Worm (Caenorhabditis elegans) whole organism, young adult: ENCODE data around the gene srh-204.
"Not testable (repeated sequence)": the region's sequence is repeated elsewhere in the genome, so short reads cannot be mapped to it uniquely, and the experiment has no call there.

ENCODE experiments used
- B0019.2 ChIP-seq: fragments of 200-800 bp; sonication (Bioruptor generic); conservative IDR thresholded peaks from 2 replicates; pipeline ENCODE4 v1.3.6; 2022; ENCODE audit warnings: missing genetic modification reagents, missing genetic modification characterization, missing compliant biosample characterization
- D2030.7 ChIP-seq: fragments of 200-800 bp; sonication (Bioruptor generic); IDR thresholded peaks from 2 replicates; pipeline ENCODE4 v1.3.6; 2022; ENCODE audit warnings: missing genetic modification reagents, missing genetic modification characterization, missing compliant biosample characterization
- F10E7.11 ChIP-seq: sonication (generic microtip); optimal IDR thresholded peaks from 2 replicates; lab custom pipeline; 2017; ENCODE audit warnings: mild to moderate bottlenecking, missing genetic modification characterization, moderate library complexity, missing compliant biosample characterization
- F22D6.2 ChIP-seq: sonication (generic microtip); optimal IDR thresholded peaks from 2 replicates; lab custom pipeline; 2016; ENCODE audit warnings: mild to moderate bottlenecking, missing genetic modification characterization, missing compliant biosample characterization
- F52B5.7 ChIP-seq: sonication (generic microtip); optimal IDR thresholded peaks from 2 replicates; lab custom pipeline; 2016; ENCODE audit warnings: mild to moderate bottlenecking, missing genetic modification characterization, missing compliant biosample characterization
- F57A8.1 ChIP-seq: fragments of 200-800 bp; sonication (Bioruptor generic); optimal IDR thresholded peaks from 2 replicates; lab custom pipeline; 2018; ENCODE audit warnings: mild to moderate bottlenecking, missing genetic modification characterization, moderate library complexity, missing compliant biosample characterization
- K12H6.12 ChIP-seq: fragments of 200-800 bp; sonication (Bioruptor generic); optimal IDR thresholded peaks from 2 replicates; lab custom pipeline; 2018; ENCODE audit warnings: mild to moderate bottlenecking, missing genetic modification characterization, missing compliant biosample characterization
- ZK185.1 ChIP-seq: sonication (generic microtip); optimal IDR thresholded peaks from 2 replicates; lab custom pipeline; 2016; ENCODE audit warnings: mild to moderate bottlenecking, missing genetic modification characterization, missing compliant biosample characterization; ENCODE audit not compliant: poor library complexity, severe bottlenecking
- ama-1 ChIP-seq, 3 experiments: fragments of 150-350 bp in 1 of 3; sonication (generic microtip) in 2 of 3; optimal IDR thresholded peaks; 2 replicates each; lab custom pipeline; 2014 to 2018; ENCODE audit warnings: missing biosample characterization in 2 of 3, missing genetic modification characterization in 2 of 3, missing genetic modification reagents in 2 of 3
- attf-6 ChIP-seq: fragments of 200-800 bp; sonication (Bioruptor generic); IDR thresholded peaks from 2 replicates; pipeline ENCODE4 v1.3.6; 2022; ENCODE audit warnings: missing genetic modification reagents, missing genetic modification characterization, missing compliant biosample characterization
- bed-1 ChIP-seq: fragments of 200-800 bp; sonication (Bioruptor generic); IDR thresholded peaks from 2 replicates; pipeline ENCODE4 v1.3.6; 2022; ENCODE audit warnings: missing genetic modification reagents, missing genetic modification characterization, missing compliant biosample characterization
- cebp-1 ChIP-seq, 2 experiments: fragments of 200-800 bp in 1 of 2; sonication (Bioruptor generic) in 1 of 2; sonication (generic microtip) in 1 of 2; IDR thresholded peaks in 1 of 2; optimal IDR thresholded peaks in 1 of 2; 2 replicates each; pipeline versions ENCODE4 v1.3.6 to Lab custom; 2017 to 2022; ENCODE audit warnings: missing compliant biosample characterization in 2 of 2, missing genetic modification characterization in 2 of 2, mild to moderate bottlenecking in 1 of 2, missing genetic modification reagents in 1 of 2, moderate library complexity in 1 of 2
- cebp-2 ChIP-seq: fragments of 200-800 bp; sonication (Bioruptor generic); IDR thresholded peaks from 2 replicates; pipeline ENCODE4 v1.3.6; 2022; ENCODE audit warnings: missing genetic modification characterization, missing compliant biosample characterization
- ceh-27 ChIP-seq: fragments of 200-800 bp; sonication (Bioruptor generic); optimal IDR thresholded peaks from 2 replicates; lab custom pipeline; 2018; ENCODE audit warnings: mild to moderate bottlenecking, missing genetic modification characterization, moderate library complexity, missing compliant biosample characterization
- ceh-40 ChIP-seq: fragments of 200-800 bp; sonication (Bioruptor generic); IDR thresholded peaks from 2 replicates; pipeline ENCODE4 v1.3.6; 2022; ENCODE audit warnings: missing genetic modification characterization, missing compliant biosample characterization
- ceh-58 ChIP-seq: fragments of 200-800 bp; sonication (Bioruptor generic); IDR thresholded peaks from 2 replicates; pipeline ENCODE4 v1.3.6; 2022; ENCODE audit warnings: missing genetic modification characterization, missing compliant biosample characterization
- dpff-1 ChIP-seq: sonication (generic microtip); optimal IDR thresholded peaks from 2 replicates; lab custom pipeline; 2017; ENCODE audit warnings: mild to moderate bottlenecking, missing genetic modification characterization, missing compliant biosample characterization
- dpl-1 ChIP-seq: fragments of 150-350 bp; optimal IDR thresholded peaks from 2 replicates; lab custom pipeline; 2014; ENCODE audit warnings: missing biosample characterization, missing genetic modification reagents, missing genetic modification characterization
- egl-18 ChIP-seq: fragments of 200-800 bp; sonication (Bioruptor generic); IDR thresholded peaks from 2 replicates; pipeline ENCODE4 v1.3.6; 2022; ENCODE audit warnings: missing genetic modification reagents, missing genetic modification characterization, missing compliant biosample characterization
- egrh-3 ChIP-seq: fragments of 200-800 bp; sonication (Bioruptor generic); IDR thresholded peaks from 2 replicates; pipeline ENCODE4 v1.3.6; 2022; ENCODE audit warnings: missing genetic modification reagents, missing genetic modification characterization, missing compliant biosample characterization
- ekl-4 ChIP-seq: fragments of 200-800 bp; sonication (Bioruptor generic); IDR thresholded peaks from 2 replicates; pipeline ENCODE4 v1.3.6; 2022; ENCODE audit warnings: missing genetic modification reagents, missing genetic modification characterization, missing compliant biosample characterization
- hlh-12 ChIP-seq: sonication (generic microtip); optimal IDR thresholded peaks from 2 replicates; lab custom pipeline; 2016; ENCODE audit warnings: missing genetic modification characterization, missing compliant biosample characterization
- hlh-26 ChIP-seq: fragments of 200-800 bp; sonication (Bioruptor generic); conservative IDR thresholded peaks from 2 replicates; pipeline ENCODE4 v1.3.6; 2022; ENCODE audit warnings: missing genetic modification reagents, missing genetic modification characterization, missing compliant biosample characterization
- hmg-1.2 ChIP-seq: fragments of 200-800 bp; sonication (Bioruptor generic); IDR thresholded peaks from 2 replicates; pipeline ENCODE4 v1.3.6; 2022; ENCODE audit warnings: missing genetic modification reagents, missing genetic modification characterization, missing compliant biosample characterization
- hmg-20 ChIP-seq: fragments of 200-800 bp; sonication (Bioruptor generic); IDR thresholded peaks from 2 replicates; pipeline ENCODE4 v1.3.6; 2022; ENCODE audit warnings: missing genetic modification reagents, missing genetic modification characterization, missing compliant biosample characterization
- hsf-1 ChIP-seq: fragments of 200-800 bp; sonication (Bioruptor generic); IDR thresholded peaks from 2 replicates; pipeline ENCODE4 v1.3.6; 2022; ENCODE audit warnings: missing genetic modification reagents, missing genetic modification characterization, missing compliant biosample characterization
- lin-40 ChIP-seq: sonication (generic microtip); optimal IDR thresholded peaks from 2 replicates; lab custom pipeline; 2016; ENCODE audit warnings: missing genetic modification characterization, mild to moderate bottlenecking, missing compliant biosample characterization, missing genotype, missing genetic modification reagents
- madf-10 ChIP-seq: sonication (generic microtip); optimal IDR thresholded peaks from 2 replicates; lab custom pipeline; 2016; ENCODE audit warnings: mild to moderate bottlenecking, missing genetic modification characterization, missing compliant biosample characterization
- mcd-1 ChIP-seq: fragments of 200-800 bp; sonication (Bioruptor generic); IDR thresholded peaks from 2 replicates; pipeline ENCODE4 v1.3.6; 2022; ENCODE audit warnings: missing genetic modification reagents, missing genetic modification characterization, missing compliant biosample characterization
- mes-4 ChIP-seq: sonication (generic microtip); optimal IDR thresholded peaks from 2 replicates; lab custom pipeline; 2016; ENCODE audit warnings: missing genotype, missing genetic modification characterization, missing compliant biosample characterization
- nfya-2 ChIP-seq: fragments of 200-800 bp; sonication (Bioruptor generic); IDR thresholded peaks from 2 replicates; pipeline ENCODE4 v1.3.6; 2022; ENCODE audit warnings: missing genetic modification reagents, missing genetic modification characterization, missing compliant biosample characterization
- nhr-90 ChIP-seq: sonication (generic microtip); optimal IDR thresholded peaks from 2 replicates; lab custom pipeline; 2016; ENCODE audit warnings: missing genotype, mild to moderate bottlenecking, missing genetic modification characterization, missing compliant biosample characterization
- pbrm-1 ChIP-seq: fragments of 200-800 bp; sonication (Bioruptor generic); IDR thresholded peaks from 2 replicates; pipeline ENCODE4 v1.3.6; 2022; ENCODE audit warnings: missing genetic modification reagents, missing genetic modification characterization, missing compliant biosample characterization
- pha-4 ChIP-seq: fragments of 150-350 bp; sonication (generic microtip); optimal IDR thresholded peaks from 2 replicates; lab custom pipeline; 2014; ENCODE audit warnings: missing biosample characterization, missing genetic modification reagents, missing genetic modification characterization
- repo-1 ChIP-seq: sonication (generic microtip); optimal IDR thresholded peaks from 2 replicates; lab custom pipeline; 2017; ENCODE audit warnings: mild to moderate bottlenecking, missing genetic modification characterization, missing compliant biosample characterization
- sea-2 ChIP-seq: fragments of 200-800 bp; sonication (Bioruptor generic); IDR thresholded peaks from 2 replicates; pipeline ENCODE4 v1.3.6; 2022; ENCODE audit warnings: missing genetic modification characterization, missing compliant biosample characterization
- tbp1 ChIP-seq: fragments of 200-800 bp; sonication (Bioruptor generic); optimal IDR thresholded peaks from 2 replicates; lab custom pipeline; 2018; ENCODE audit warnings: mild to moderate bottlenecking, missing genetic modification characterization, missing compliant biosample characterization
- tlf-1 ChIP-seq: fragments of 200-800 bp; sonication (Bioruptor generic); optimal IDR thresholded peaks from 2 replicates; lab custom pipeline; 2018; ENCODE audit warnings: mild to moderate bottlenecking, missing genetic modification characterization, missing compliant biosample characterization
- unc-130 ChIP-seq: sonication (generic microtip); optimal IDR thresholded peaks from 2 replicates; lab custom pipeline; 2016; ENCODE audit warnings: missing genetic modification reagents, missing genetic modification characterization, missing compliant biosample characterization
- unc-62 ChIP-seq: fragments of 150-350 bp; optimal IDR thresholded peaks from 2 replicates; lab custom pipeline; 2014; ENCODE audit warnings: missing biosample characterization, missing genetic modification reagents, missing genetic modification characterization
- xnd-1 ChIP-seq: sonication (generic microtip); optimal IDR thresholded peaks from 2 replicates; lab custom pipeline; 2016; ENCODE audit warnings: missing genotype, missing genetic modification reagents, missing genetic modification characterization, missing compliant biosample characterization
- zfh-2 ChIP-seq: fragments of 200-800 bp; sonication (Bioruptor generic); conservative IDR thresholded peaks from 2 replicates; pipeline ENCODE4 v1.3.6; 2022; ENCODE audit warnings: missing genetic modification reagents, missing genetic modification characterization, missing compliant biosample characterization
- zim-3 ChIP-seq: sonication (generic microtip); optimal IDR thresholded peaks from 2 replicates; lab custom pipeline; 2017; ENCODE audit warnings: mild to moderate bottlenecking, missing genetic modification characterization, moderate library complexity, missing compliant biosample characterization
- ztf-3 ChIP-seq: fragments of 200-800 bp; sonication (Bioruptor generic); optimal IDR thresholded peaks from 2 replicates; lab custom pipeline; 2018; ENCODE audit warnings: mild to moderate bottlenecking, missing genetic modification characterization, missing compliant biosample characterization

srh-204 gene

DNA sequence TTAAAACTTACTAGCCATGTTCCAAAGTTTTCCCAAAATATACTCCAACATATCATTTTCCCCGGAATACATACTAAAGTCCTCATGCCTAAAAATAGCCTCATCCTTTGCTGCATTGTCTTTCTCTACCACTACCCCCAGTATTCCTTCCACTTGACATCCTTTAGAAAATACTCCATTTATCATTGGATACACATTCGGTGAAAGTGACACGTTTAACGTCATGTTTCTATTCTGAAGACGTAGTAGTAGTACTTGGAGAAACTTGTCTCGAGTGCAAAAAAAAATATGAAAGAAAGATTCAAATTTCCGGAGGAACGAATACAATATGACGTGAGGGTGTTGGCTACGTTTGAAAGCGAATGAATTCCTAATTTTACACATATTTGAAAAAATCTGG lies 23.3 kb downstream of the srh-204 start:
- TF ChIP-seq hsf-1 (GFP tag; lab: Robert Waterston, UW) (no peak), ekl-4 (GFP tag; lab: Robert Waterston, UW) (no peak), tlf-1 (GFP tag; lab: Kevin White, UChicago) (no peak), hmg-1.2 (no peak), zfh-2 (GFP tag; lab: Robert Waterston, UW) (no peak), pbrm-1 (no peak), xnd-1 (no peak), dpl-1 (GFP tag; lab: Kevin White, UChicago) (no peak), repo-1 (tag; lab: Kevin White, UChicago) (no peak), ceh-40 (GFP tag; lab: Robert Waterston, UW) (no peak), ama-1 (optimal IDR thresholded peaks at IDR 0.05; lab: Kevin White, UChicago) (no peak), ama-1 (GFP tag; optimal IDR thresholded peaks at IDR 0.05; lab: Kevin White, UChicago) (no peak), dpff-1 (tag; lab: Kevin White, UChicago) (no peak), nhr-90 (tag; lab: Kevin White, UChicago) (no peak), hlh-26 (GFP tag; lab: Robert Waterston, UW) (no peak), sea-2 (GFP tag; lab: Robert Waterston, UW) (no peak), hmg-20 (GFP tag; lab: Robert Waterston, UW) (no peak)

DNA sequence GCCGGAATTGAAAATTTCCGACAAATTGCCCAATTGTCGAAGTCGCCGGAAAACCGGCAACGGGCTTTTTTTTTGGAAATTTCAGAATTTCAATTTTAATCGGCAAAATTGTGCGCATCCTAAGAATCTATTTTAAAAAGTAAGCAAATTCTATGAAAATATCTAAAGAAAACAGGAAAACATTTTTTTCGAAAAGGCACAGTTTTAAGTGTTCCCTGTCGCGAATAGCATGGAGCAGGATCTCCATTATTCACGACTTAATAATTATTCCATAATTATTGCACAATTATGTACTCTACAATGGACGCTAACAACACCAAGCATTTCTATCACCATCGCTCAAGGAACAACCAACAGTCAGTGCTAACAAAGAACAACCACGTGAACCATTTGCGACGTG lies 24.3 kb downstream of the srh-204 start, which contains the start of gene H43I07.4:
TSS of gene H43I07.4 (plus strand) at position 301 of the 400 bp plus-strand sequence.
- not testable (repeated sequence) for TF ChIP-seq hmg-20 (GFP tag; lab: Robert Waterston, UW); attf-6; dpff-1 (tag; lab: Kevin White, UChicago)
- TF ChIP-seq, all 124 proteins: peak for 0; not testable (repeated sequence) for 124

DNA sequence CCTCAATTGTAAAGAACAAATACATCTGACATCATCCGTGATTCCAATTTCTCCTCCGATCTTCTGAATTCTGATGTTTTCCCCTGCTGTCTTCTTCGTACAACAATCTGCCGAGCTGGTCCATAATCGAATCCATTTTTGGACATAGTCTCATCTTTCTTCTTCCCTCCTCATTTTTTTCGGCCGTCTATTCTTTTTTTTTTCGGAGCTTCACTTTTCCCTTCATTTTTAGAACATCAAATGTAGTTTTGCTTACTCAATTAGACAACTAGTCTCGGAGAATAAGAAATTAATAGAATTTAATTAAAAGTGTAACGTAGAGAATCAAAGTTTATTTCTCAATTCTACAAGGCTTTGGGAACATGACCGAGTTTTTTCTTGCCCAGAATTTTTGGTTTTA lies 28.7 kb downstream of the srh-204 start:
- TF ChIP-seq K12H6.12 (tag; lab: Kevin White, UChicago) (no peak), unc-62 (GFP tag; lab: Kevin White, UChicago) (no peak), ceh-58 (GFP tag; lab: Robert Waterston, UW) (no peak), mcd-1 (GFP tag; lab: Robert Waterston, UW) (no peak), zim-3 (tag; lab: Kevin White, UChicago) (no peak), hmg-20 (GFP tag; lab: Robert Waterston, UW) (no peak), ekl-4 (GFP tag; lab: Robert Waterston, UW) (no peak), tbp1 (no peak), F10E7.11 (tag; lab: Kevin White, UChicago) (no peak), F22D6.2 (tag; lab: Kevin White, UChicago) (no peak), unc-130 (GFP tag; lab: Kevin White, UChicago) (no peak), pha-4 (tag; lab: Kevin White, UChicago) (no peak), ceh-27 (GFP tag; lab: Kevin White, UChicago) (no peak), hlh-12 (tag; lab: Kevin White, UChicago) (no peak), cebp-2 (GFP tag; lab: Robert Waterston, UW) (no peak)

DNA sequence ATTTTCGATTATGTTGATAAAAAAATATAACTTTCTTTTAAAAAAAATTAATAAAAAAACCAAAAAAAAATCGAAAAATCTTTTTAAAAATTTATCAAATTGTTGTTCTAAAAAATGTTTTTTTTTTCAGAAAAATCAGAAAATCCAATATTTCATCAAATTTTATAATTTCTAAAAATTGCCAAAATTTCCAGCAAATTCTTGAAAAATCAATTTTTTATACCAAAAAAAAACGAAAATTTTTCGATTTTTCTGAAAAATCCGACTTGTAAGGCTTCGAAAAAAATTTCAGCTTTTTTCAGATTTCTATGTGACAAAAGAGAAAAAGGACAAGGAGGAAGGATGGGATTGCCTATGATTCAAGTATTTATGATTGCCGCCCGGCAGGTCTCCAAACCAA lies 35.8 kb downstream of the srh-204 start, which contains the start of gene H43I07.1:
TSS of gene H43I07.1 (plus strand) at position 301 of the 400 bp plus-strand sequence.
- TF ChIP-seq tlf-1 (GFP tag; lab: Kevin White, UChicago) (no peak), lin-40 (tag; lab: Kevin White, UChicago) (no peak), mes-4 (tag; lab: Kevin White, UChicago) (no peak), F52B5.7 (tag; lab: Kevin White, UChicago) (no peak), bed-1 (GFP tag; lab: Robert Waterston, UW) (no peak), egrh-3 (no peak), egl-18 (GFP tag; lab: Robert Waterston, UW) (no peak), hmg-1.2 (no peak), hlh-26 (GFP tag; lab: Robert Waterston, UW) (no peak), madf-10 (tag; lab: Kevin White, UChicago) (no peak), D2030.7 (GFP tag; lab: Robert Waterston, UW) (no peak), F57A8.1 (GFP tag; lab: Kevin White, UChicago) (no peak), ZK185.1 (tag; lab: Kevin White, UChicago) (no peak), F10E7.11 (tag; lab: Kevin White, UChicago) (no peak), ztf-3 (GFP tag; lab: Kevin White, UChicago) (no peak), hsf-1 (GFP tag; lab: Robert Waterston, UW) (no peak), B0019.2 (GFP tag; lab: Robert Waterston, UW) (no peak), nfya-2 (no peak), cebp-1 (GFP tag; IDR thresholded peaks at IDR 0.05; lab: Robert Waterston, UW) (no peak), cebp-1 (tag; optimal IDR thresholded peaks at IDR 0.05; lab: Kevin White, UChicago) (no peak)
